Fruit fly (Drosophila melanogaster) whole organism, embryonic: ENCODE data around the gene CG2747.

ENCODE experiments used
- Asciz ChIP-seq: fragments of 200-800 bp; sonication (Bioruptor generic); optimal IDR thresholded peaks from 2 replicates; lab custom pipeline; 2017; ENCODE audit warnings: missing biosample characterization, mild to moderate bottlenecking, missing genetic modification characterization, missing genetic modification reagents
- CG10147 ChIP-seq: fragments of 200-800 bp; sonication (Bioruptor generic); optimal IDR thresholded peaks from 2 replicates; lab custom pipeline; 2019; ENCODE audit warnings: missing biosample characterization, mild to moderate bottlenecking, missing genetic modification characterization, moderate library complexity
- CG10209 ChIP-seq: fragments of 200-800 bp; sonication (Bioruptor generic); optimal IDR thresholded peaks from 3 replicates; lab custom pipeline; 2017; ENCODE audit warnings: missing biosample characterization, mild to moderate bottlenecking, missing genetic modification characterization, missing genetic modification reagents
- CG1024 ChIP-seq: fragments of 200-800 bp; sonication (Bioruptor generic); IDR thresholded peaks from 2 replicates; pipeline ENCODE4 v1.3.6; 2022; ENCODE audit warnings: missing biosample characterization, missing genetic modification characterization
- CG10431 ChIP-seq: fragments of 200-800 bp; sonication (Bioruptor generic); optimal IDR thresholded peaks from 3 replicates; lab custom pipeline; 2018; ENCODE audit warnings: missing biosample characterization, mild to moderate bottlenecking, missing genetic modification characterization
- CG10959 ChIP-seq: fragments of 200-800 bp; sonication (Bioruptor generic); IDR thresholded peaks from 2 replicates; pipeline ENCODE4 v1.3.6; 2022; ENCODE audit warnings: missing biosample characterization, missing genetic modification characterization
- CG15073 ChIP-seq: fragments of 200-800 bp; sonication (Bioruptor generic); optimal IDR thresholded peaks from 2 replicates; lab custom pipeline; 2016; ENCODE audit warnings: missing biosample characterization, missing genetic modification characterization
- CG15696 ChIP-seq: fragments of 200-800 bp; sonication (Bioruptor generic); optimal IDR thresholded peaks from 2 replicates; lab custom pipeline; 2019; ENCODE audit warnings: missing biosample characterization, mild to moderate bottlenecking, missing genetic modification characterization, moderate library complexity
- CG17359 ChIP-seq: fragments of 200-800 bp; sonication (Bioruptor generic); optimal IDR thresholded peaks from 3 replicates; lab custom pipeline; 2018; ENCODE audit warnings: missing biosample characterization, mild to moderate bottlenecking, missing genetic modification characterization, moderate library complexity
- CG17829 ChIP-seq: fragments of 200-800 bp; optimal IDR thresholded peaks from 2 replicates; lab custom pipeline; 2019; ENCODE audit warnings: missing biosample characterization, mild to moderate bottlenecking, missing genetic modification characterization, moderate library complexity
- CG18764 ChIP-seq: fragments of 200-800 bp; sonication (Bioruptor generic); optimal IDR thresholded peaks from 3 replicates; lab custom pipeline; 2016; ENCODE audit warnings: missing biosample characterization, missing genetic modification characterization
- CG2199 ChIP-seq: fragments of 200-800 bp; sonication (Bioruptor generic); IDR thresholded peaks from 3 replicates; pipeline ENCODE4 v1.3.6; 2022; ENCODE audit warnings: missing biosample characterization, missing genetic modification characterization
- CG31224 ChIP-seq: fragments of 200-800 bp; sonication (Bioruptor generic); IDR thresholded peaks from 2 replicates; pipeline ENCODE4 v1.3.6; 2022; ENCODE audit warnings: missing biosample characterization, missing genetic modification characterization
- CG3163 ChIP-seq: fragments of 200-800 bp; sonication (Bioruptor generic); optimal IDR thresholded peaks from 3 replicates; lab custom pipeline; 2016; ENCODE audit warnings: missing biosample characterization, missing genetic modification characterization
- CG3407 ChIP-seq: fragments of 200-800 bp; sonication (Bioruptor generic); optimal IDR thresholded peaks from 2 replicates; lab custom pipeline; 2018; ENCODE audit warnings: missing biosample characterization, mild to moderate bottlenecking, missing genetic modification characterization
- CG7987 ChIP-seq: fragments of 200-800 bp; sonication (Bioruptor generic); optimal IDR thresholded peaks from 2 replicates; lab custom pipeline; 2018; ENCODE audit warnings: missing biosample characterization, mild to moderate bottlenecking, missing genetic modification characterization, moderate library complexity
- CG8478 ChIP-seq: fragments of >200 bp; optimal IDR thresholded peaks from 2 replicates; lab custom pipeline; 2018
- CG8924 ChIP-seq: fragments of 200-800 bp; optimal IDR thresholded peaks from 3 replicates; lab custom pipeline; 2019; ENCODE audit warnings: missing biosample characterization, mild to moderate bottlenecking, missing genetic modification characterization, moderate library complexity
- CkIIα-i1 ChIP-seq: fragments of 200-800 bp; sonication (Bioruptor generic); IDR thresholded peaks from 2 replicates; pipeline ENCODE4 v1.3.6; 2022; ENCODE audit warnings: missing biosample characterization, missing genetic modification characterization
- Doc2 ChIP-seq: fragments of 200-800 bp; sonication (Bioruptor generic); IDR thresholded peaks from 2 replicates; pipeline ENCODE4 v1.3.6; 2022; ENCODE audit warnings: missing biosample characterization, missing genetic modification characterization
- Drgx ChIP-seq: fragments of 200-800 bp; sonication (Bioruptor generic); IDR thresholded peaks from 2 replicates; pipeline ENCODE4 v1.3.6; 2022; ENCODE audit warnings: missing biosample characterization, missing genetic modification characterization
- Gsc ChIP-seq: fragments of 200-800 bp; sonication (Bioruptor generic); IDR thresholded peaks from 2 replicates; pipeline ENCODE4 v1.3.6; 2022; ENCODE audit warnings: missing biosample characterization, missing genetic modification characterization
- HmgZ ChIP-seq: fragments of 200-800 bp; sonication (Bioruptor generic); optimal IDR thresholded peaks from 2 replicates; lab custom pipeline; 2018; ENCODE audit warnings: missing biosample characterization, mild to moderate bottlenecking, missing genetic modification characterization
- Lpt ChIP-seq: fragments of >200 bp; optimal IDR thresholded peaks from 2 replicates; lab custom pipeline; 2018; ENCODE audit warnings: missing biosample characterization, missing genetic modification characterization
- Max ChIP-seq: fragments of 200-800 bp; sonication (Bioruptor generic); optimal IDR thresholded peaks from 2 replicates; lab custom pipeline; 2016; ENCODE audit warnings: missing biosample characterization, mild to moderate bottlenecking, missing genetic modification characterization
- NC2β ChIP-seq: fragments of 200-800 bp; sonication (Bioruptor generic); optimal IDR thresholded peaks from 2 replicates; lab custom pipeline; 2016; ENCODE audit warnings: missing biosample characterization, missing genetic modification characterization
- Side ChIP-seq: fragments of 200-800 bp; sonication (Bioruptor generic); optimal IDR thresholded peaks from 2 replicates; lab custom pipeline; 2016; ENCODE audit warnings: missing biosample characterization, missing genetic modification characterization
- Sox100B ChIP-seq: fragments of 200-800 bp; sonication (Bioruptor generic); optimal IDR thresholded peaks from 3 replicates; lab custom pipeline; 2018; ENCODE audit warnings: missing biosample characterization, mild to moderate bottlenecking, missing genetic modification characterization
- bab2 ChIP-seq: fragments of 200-800 bp; sonication (Bioruptor generic); optimal IDR thresholded peaks from 2 replicates; lab custom pipeline; 2016; ENCODE audit warnings: missing biosample characterization, missing genetic modification characterization
- ci ChIP-seq: fragments of 200-800 bp; sonication (Bioruptor generic); IDR thresholded peaks from 3 replicates; pipeline ENCODE4 v1.3.6; 2022; ENCODE audit warnings: missing biosample characterization, missing genetic modification characterization
- fd102C ChIP-seq: fragments of 200-800 bp; sonication (Bioruptor generic); optimal IDR thresholded peaks from 2 replicates; lab custom pipeline; 2018; ENCODE audit warnings: missing biosample characterization, mild to moderate bottlenecking, missing genetic modification characterization, moderate library complexity
- fd3F ChIP-seq: fragments of 200-800 bp; sonication (Bioruptor generic); optimal IDR thresholded peaks from 2 replicates; lab custom pipeline; 2018; ENCODE audit warnings: missing biosample characterization, mild to moderate bottlenecking, missing genetic modification characterization, moderate library complexity
- fd96Cb ChIP-seq: fragments of 200-800 bp; sonication (Bioruptor generic); optimal IDR thresholded peaks from 2 replicates; lab custom pipeline; 2018; ENCODE audit warnings: missing biosample characterization, mild to moderate bottlenecking, missing genetic modification characterization, moderate library complexity
- fru ChIP-seq: fragments of >200 bp; optimal IDR thresholded peaks from 2 replicates; lab custom pipeline; 2017
- ftz-f1 ChIP-seq: fragments of 200-800 bp; sonication (Bioruptor generic); optimal IDR thresholded peaks from 2 replicates; lab custom pipeline; 2016; ENCODE audit warnings: missing biosample characterization, missing genetic modification characterization
- insv ChIP-seq, 2 experiments: fragments of 200-800 bp; sonication (Bioruptor generic); optimal IDR thresholded peaks; 3 replicates each; lab custom pipeline; 2016 to 2018; ENCODE audit warnings: missing biosample characterization in 2 of 2, missing genetic modification characterization in 2 of 2
- lab ChIP-seq: fragments of 200-800 bp; sonication (Bioruptor generic); optimal IDR thresholded peaks from 3 replicates; lab custom pipeline; 2017; ENCODE audit warnings: missing biosample characterization, missing genetic modification characterization, mild to moderate bottlenecking, moderate library complexity, missing genetic modification reagents
- lilli ChIP-seq: fragments of 200-800 bp; sonication (Bioruptor generic); optimal IDR thresholded peaks from 3 replicates; lab custom pipeline; 2016; ENCODE audit warnings: missing biosample characterization, missing genetic modification characterization
- p53 ChIP-seq: fragments of 200-800 bp; sonication (Bioruptor generic); optimal IDR thresholded peaks from 2 replicates; lab custom pipeline; 2016; ENCODE audit warnings: missing biosample characterization, missing genetic modification characterization
- phol ChIP-seq: fragments of 200-800 bp; sonication (Bioruptor generic); optimal IDR thresholded peaks from 3 replicates; lab custom pipeline; 2018; ENCODE audit warnings: missing biosample characterization, mild to moderate bottlenecking, missing genetic modification characterization, moderate library complexity
- prd ChIP-seq, 3 experiments: fragments of >200 bp in 2 of 3; fragments of 200-800 bp in 1 of 3; sonication (Bioruptor generic) in 1 of 3; optimal IDR thresholded peaks in 2 of 3; IDR thresholded peaks in 1 of 3; 2 replicates in 2 of 3; 3 replicates in 1 of 3; pipeline versions ENCODE4 v1.3.6 to Lab custom; 2017 to 2022; ENCODE audit warnings: missing biosample characterization in 1 of 3, missing genetic modification characterization in 1 of 3
- psq ChIP-seq: fragments of 200-800 bp; sonication (Bioruptor generic); optimal IDR thresholded peaks from 2 replicates; lab custom pipeline; 2017; ENCODE audit warnings: missing biosample characterization, missing genetic modification characterization
- sd ChIP-seq: fragments of 200-800 bp; sonication (Bioruptor generic); optimal IDR thresholded peaks from 3 replicates; lab custom pipeline; 2018; ENCODE audit warnings: missing biosample characterization, mild to moderate bottlenecking, missing genetic modification characterization, moderate library complexity
- sens ChIP-seq: fragments of 200-800 bp; sonication (Bioruptor generic); peaks from one replicate; lab custom pipeline; 2016; ENCODE audit warnings: missing biosample characterization, missing genetic modification characterization
- ssp ChIP-seq: fragments of 200-800 bp; sonication (Bioruptor generic); IDR thresholded peaks from 2 replicates; pipeline ENCODE4 v1.3.6; 2022; ENCODE audit warnings: missing biosample characterization, missing genetic modification characterization
- stwl ChIP-seq: fragments of 200-800 bp; sonication (Bioruptor generic); optimal IDR thresholded peaks from 3 replicates; lab custom pipeline; 2018; ENCODE audit warnings: missing biosample characterization, mild to moderate bottlenecking, missing genetic modification characterization, moderate library complexity
- tio ChIP-seq: fragments of 200-800 bp; sonication (Bioruptor generic); optimal IDR thresholded peaks from 2 replicates; lab custom pipeline; 2017; ENCODE audit warnings: missing biosample characterization, missing genetic modification characterization, inconsistent platforms
- ttk ChIP-seq: fragments of 200-800 bp; sonication (Bioruptor generic); IDR thresholded peaks from 2 replicates; pipeline ENCODE4 v2.1.2; 2022; ENCODE audit warnings: missing biosample characterization, missing genetic modification characterization
- unc-4 ChIP-seq: fragments of 200-800 bp; sonication (Bioruptor generic); IDR thresholded peaks from 2 replicates; pipeline ENCODE4 v1.3.6; 2022; ENCODE audit warnings: missing biosample characterization, missing genetic modification characterization; ENCODE audit not compliant: partially characterized antibody
- vvl ChIP-seq: fragments of 200-800 bp; sonication (Bioruptor generic); IDR thresholded peaks from 2 replicates; pipeline ENCODE4 v1.3.6; 2022; ENCODE audit warnings: missing biosample characterization, missing genetic modification characterization
- wdn ChIP-seq: fragments of 200-800 bp; sonication (Bioruptor generic); IDR thresholded peaks from 2 replicates; pipeline ENCODE4 v1.3.6; 2022; ENCODE audit warnings: missing biosample characterization, missing genetic modification characterization
- yki ChIP-seq: fragments of >200 bp; optimal IDR thresholded peaks from 3 replicates; lab custom pipeline; 2018
- zfh2 ChIP-seq: fragments of 200-800 bp; sonication (Bioruptor generic); optimal IDR thresholded peaks from 2 replicates; lab custom pipeline; 2016; ENCODE audit warnings: missing biosample characterization, missing genetic modification characterization

CG2747 gene

dm6 chr3R:8037896-8038295 is 7.3 kb upstream of the CG2747 start (continued):
- TF ChIP-seq CG8924 (no peak), CG7987 (GFP tag; lab: Kevin White, UChicago) (no peak), Asciz (GFP tag; lab: Kevin White, UChicago) (peak; percentile 36), sd (tag; lab: Kevin White, UChicago) (no peak), Gsc (GFP tag; lab: Robert Waterston, UW) (no peak), p53 (GFP tag; lab: Kevin White, UChicago) (no peak), CG15073 (GFP tag; lab: Kevin White, UChicago) (no peak), unc-4 (no peak), CG10959 (GFP tag; lab: Robert Waterston, UW) (no peak), CG8478 (no peak), zfh2 (GFP tag; lab: Kevin White, UChicago) (no peak), CG10431 (GFP tag; lab: Kevin White, UChicago) (no peak), Doc2 (GFP tag; lab: Robert Waterston, UW) (no peak), sens (peak; percentile 75), HmgZ (no peak), CG2199 (GFP tag; lab: Robert Waterston, UW) (no peak), Side (GFP tag; lab: Kevin White, UChicago) (no peak), CG10147 (no peak), NC2β (GFP tag; lab: Kevin White, UChicago) (no peak), fru (lab: Kevin White, UChicago) (no peak), bab2 (GFP tag; lab: Kevin White, UChicago) (no peak), fd96Cb (tag; lab: Kevin White, UChicago) (peak; percentile 39), Lpt (GFP tag; lab: Kevin White, UChicago) (no peak), CG3407 (GFP tag; lab: Kevin White, UChicago) (no peak), stwl (tag; lab: Kevin White, UChicago) (no peak), Max (no peak), ttk (GFP tag; lab: Robert Waterston, UW) (0 out of 2 replicates have a peak, but pooled peaks have one; percentile 30), tio (GFP tag; lab: Kevin White, UChicago) (no peak), CG31224 (GFP tag; lab: Robert Waterston, UW) (no peak), phol (tag; lab: Kevin White, UChicago) (peak; percentile 46), yki (lab: Kevin White, UChicago) (no peak), CkIIα-i1 (GFP tag; lab: Robert Waterston, UW) (no peak), CG17359 (tag; lab: Kevin White, UChicago) (peak; percentile 17), lilli (GFP tag; lab: Kevin White, UChicago) (no peak), Drgx (GFP tag; lab: Robert Waterston, UW) (peak; percentile 81), insv (GFP tag; optimal IDR thresholded peaks at IDR 0.05; lab: Kevin White, UChicago) (no peak), CG18764 (GFP tag; lab: Kevin White, UChicago) (no peak), CG3163 (GFP tag; lab: Kevin White, UChicago) (no peak), psq (GFP tag; lab: Kevin White, UChicago) (no peak), ssp (0 out of 2 replicates have a peak, but pooled peaks have one; percentile 27), prd (optimal IDR thresholded peaks at IDR 0.05; lab: Kevin White, UChicago) (no peak), prd (GFP tag; IDR thresholded peaks at IDR 0.05; lab: Robert Waterston, UW) (peak; percentile 51; the same call in 1 of the 3 replicates), ftz-f1 (GFP tag; lab: Kevin White, UChicago) (no peak), fd102C (GFP tag; lab: Kevin White, UChicago) (no peak), Sox100B (GFP tag; lab: Kevin White, UChicago) (no peak), CG1024 (peak; percentile 55), ci (GFP tag; lab: Robert Waterston, UW) (peak; percentile 60; the same call in 2 of the 3 replicates), fd3F (GFP tag; lab: Kevin White, UChicago) (no peak), CG10209 (GFP tag; lab: Kevin White, UChicago) (no peak), lab (no peak), CG15696 (tag; lab: Kevin White, UChicago) (no peak), vvl (GFP tag; lab: Robert Waterston, UW) (no peak; the same call in 1 of the 2 replicates), wdn (no peak), CG17829 (tag; lab: Kevin White, UChicago) (peak; percentile 20)
